Worm (Caenorhabditis elegans) whole organism, mixed stage, embryonic: ENCODE measurements around the gene aps-2.

ENCODE experiments used
- M03D4.4 ChIP-seq: sonication (generic microtip); optimal IDR thresholded peaks from 2 replicates; lab custom pipeline; 2017; ENCODE audit warnings: mild to moderate bottlenecking, missing genetic modification characterization, missing compliant biosample characterization
- bed-3 ChIP-seq: fragments of 200-800 bp; sonication (Bioruptor generic); optimal IDR thresholded peaks from 3 replicates; lab custom pipeline; 2018; ENCODE audit warnings: mild to moderate bottlenecking, missing genetic modification characterization, moderate library complexity, missing compliant biosample characterization
- blmp-1 ChIP-seq: fragments of 150-350 bp; optimal IDR thresholded peaks from 2 replicates; lab custom pipeline; 2014; ENCODE audit warnings: missing biosample characterization, missing genetic modification characterization
- ceh-39 ChIP-seq: fragments of 150-350 bp; optimal IDR thresholded peaks from 2 replicates; lab custom pipeline; 2014; ENCODE audit warnings: missing biosample characterization, missing genetic modification characterization
- ceh-43 ChIP-seq: fragments of 200-800 bp; sonication (Bioruptor generic); optimal IDR thresholded peaks from 2 replicates; lab custom pipeline; 2018; ENCODE audit warnings: mild to moderate bottlenecking, missing genetic modification characterization, moderate library complexity, missing compliant biosample characterization
- ceh-83 ChIP-seq: fragments of 200-800 bp; sonication (Bioruptor generic); optimal IDR thresholded peaks from 2 replicates; lab custom pipeline; 2018; ENCODE audit warnings: mild to moderate bottlenecking, missing genetic modification characterization, missing compliant biosample characterization
- ces-1 ChIP-seq: fragments of 150-350 bp; optimal IDR thresholded peaks from 2 replicates; lab custom pipeline; 2014; ENCODE audit warnings: missing biosample characterization, missing genetic modification reagents, missing genetic modification characterization
- cnd-1 ChIP-seq: fragments of 200-800 bp; sonication (Bioruptor generic); optimal IDR thresholded peaks from 2 replicates; lab custom pipeline; 2018; ENCODE audit warnings: mild to moderate bottlenecking, missing genetic modification characterization, missing compliant biosample characterization
- drap-1 ChIP-seq: fragments of 200-800 bp; sonication (Bioruptor generic); optimal IDR thresholded peaks from 3 replicates; lab custom pipeline; 2018; ENCODE audit warnings: mild to moderate bottlenecking, missing genetic modification characterization, missing compliant biosample characterization
- elt-1 ChIP-seq: sonication (generic microtip); optimal IDR thresholded peaks from 2 replicates; lab custom pipeline; 2017; ENCODE audit warnings: missing genetic modification characterization, mild to moderate bottlenecking, missing compliant biosample characterization, antibody characterized with exemption, moderate library complexity, borderline replicate concordance; ENCODE audit not compliant: insufficient read depth
- elt-3 ChIP-seq: fragments of 150-350 bp; optimal IDR thresholded peaks from 2 replicates; lab custom pipeline; 2014; ENCODE audit warnings: missing biosample characterization, missing genetic modification characterization
- flh-1 ChIP-seq: fragments of 200-800 bp; sonication (Bioruptor generic); optimal IDR thresholded peaks from 2 replicates; lab custom pipeline; 2018; ENCODE audit warnings: mild to moderate bottlenecking, missing genetic modification characterization, moderate library complexity, missing compliant biosample characterization
- ham-2 ChIP-seq: fragments of 200-800 bp; sonication (Bioruptor generic); optimal IDR thresholded peaks from 2 replicates; lab custom pipeline; 2018; ENCODE audit warnings: mild to moderate bottlenecking, missing genetic modification characterization, missing compliant biosample characterization
- hlh-1 ChIP-seq: fragments of 150-350 bp; optimal IDR thresholded peaks from 2 replicates; lab custom pipeline; 2014; ENCODE audit warnings: missing biosample characterization, missing genetic modification reagents, missing genetic modification characterization
- lin-32 ChIP-seq: fragments of 200-800 bp; sonication (Bioruptor generic); optimal IDR thresholded peaks from 2 replicates; lab custom pipeline; 2018; ENCODE audit warnings: mild to moderate bottlenecking, missing genetic modification characterization, missing compliant biosample characterization
- lsy-2 ChIP-seq: fragments of 150-350 bp; optimal IDR thresholded peaks from 2 replicates; lab custom pipeline; 2014; ENCODE audit warnings: missing biosample characterization, missing genetic modification characterization
- mab-5 ChIP-seq: fragments of 150-350 bp; optimal IDR thresholded peaks from 2 replicates; lab custom pipeline; 2014; ENCODE audit warnings: missing biosample characterization, missing genetic modification characterization
- mep-1 ChIP-seq: fragments of 150-350 bp; optimal IDR thresholded peaks from 2 replicates; lab custom pipeline; 2017; ENCODE audit warnings: missing biosample characterization, missing genetic modification reagents, missing genetic modification characterization, inconsistent platforms
- mls-2 ChIP-seq: sonication (generic microtip); optimal IDR thresholded peaks from 2 replicates; lab custom pipeline; 2016; ENCODE audit warnings: mild to moderate bottlenecking, missing genetic modification characterization, moderate library complexity, missing compliant biosample characterization
- nhr-12 ChIP-seq: fragments of 150-350 bp; optimal IDR thresholded peaks from 2 replicates; lab custom pipeline; 2014; ENCODE audit warnings: missing biosample characterization, missing genetic modification characterization
- nhr-237 ChIP-seq: fragments of 150-350 bp; optimal IDR thresholded peaks from 2 replicates; lab custom pipeline; 2014; ENCODE audit warnings: missing biosample characterization, missing genetic modification characterization
- nhr-28 ChIP-seq: fragments of 150-350 bp; optimal IDR thresholded peaks from 2 replicates; lab custom pipeline; 2014; ENCODE audit warnings: missing biosample characterization, missing genetic modification characterization
- nhr-76 ChIP-seq: sonication (generic microtip); optimal IDR thresholded peaks from 2 replicates; lab custom pipeline; 2017; ENCODE audit warnings: missing biosample characterization, missing genetic modification characterization
- pha-4 ChIP-seq: fragments of 150-350 bp; optimal IDR thresholded peaks from 2 replicates; lab custom pipeline; 2018; ENCODE audit warnings: missing biosample characterization, missing genetic modification reagents, missing genetic modification characterization
- sem-2 ChIP-seq: fragments of 200-800 bp; sonication (Bioruptor generic); optimal IDR thresholded peaks from 2 replicates; lab custom pipeline; 2018; ENCODE audit warnings: mild to moderate bottlenecking, missing genetic modification characterization, missing compliant biosample characterization
- sptf-1 ChIP-seq: sonication (generic microtip); optimal IDR thresholded peaks from 2 replicates; lab custom pipeline; 2017; ENCODE audit warnings: mild to moderate bottlenecking, missing genetic modification characterization, moderate library complexity, missing compliant biosample characterization
- unc-120 ChIP-seq: sonication (generic microtip); optimal IDR thresholded peaks from 2 replicates; lab custom pipeline; 2017; ENCODE audit warnings: missing genetic modification characterization, missing compliant biosample characterization; ENCODE audit not compliant: poor library complexity, severe bottlenecking
- unc-39 ChIP-seq: fragments of 150-350 bp; optimal IDR thresholded peaks from 2 replicates; lab custom pipeline; 2014; ENCODE audit warnings: missing biosample characterization, missing genetic modification characterization
- zip-8 ChIP-seq: fragments of 150-350 bp; optimal IDR thresholded peaks from 2 replicates; lab custom pipeline; 2014; ENCODE audit warnings: missing biosample characterization, missing genetic modification characterization
- ztf-11 ChIP-seq: fragments of 150-350 bp; optimal IDR thresholded peaks from 2 replicates; lab custom pipeline; 2014; ENCODE audit warnings: missing biosample characterization, missing genetic modification characterization

The aps-2 gene

DNA sequence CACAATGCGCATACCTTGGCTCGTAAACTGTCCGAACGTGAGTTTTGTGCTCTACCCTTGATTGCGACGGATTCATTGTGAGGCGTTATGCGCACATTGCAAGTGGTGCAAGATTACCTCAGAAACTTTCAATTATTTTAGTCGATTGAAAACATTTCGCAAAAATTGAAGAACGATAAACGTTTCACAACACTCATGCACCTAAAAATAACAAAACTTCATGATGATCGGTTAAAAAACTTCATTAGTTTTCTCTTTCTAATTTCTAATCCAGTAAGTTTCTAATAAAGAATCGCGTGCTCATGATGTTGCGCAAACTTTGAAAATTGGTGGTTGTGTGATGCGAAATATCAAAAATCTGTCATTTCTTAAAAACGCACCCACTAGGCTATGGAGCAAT, 39.3 kb upstream of the aps-2 start, which contains the start of gene dop-1:
Gene dop-1, minus strand, starts transcription at position 101 of the 400 bp plus-strand sequence.
- TF ChIP-seq hlh-1: no peak
- no peak for TF ChIP-seq ceh-43 (GFP tag; lab: Kevin White, UChicago)
- no peak for TF ChIP-seq elt-1 (tag; lab: Kevin White, UChicago)
- no peak for TF ChIP-seq nhr-12 (tag; lab: Kevin White, UChicago)

DNA sequence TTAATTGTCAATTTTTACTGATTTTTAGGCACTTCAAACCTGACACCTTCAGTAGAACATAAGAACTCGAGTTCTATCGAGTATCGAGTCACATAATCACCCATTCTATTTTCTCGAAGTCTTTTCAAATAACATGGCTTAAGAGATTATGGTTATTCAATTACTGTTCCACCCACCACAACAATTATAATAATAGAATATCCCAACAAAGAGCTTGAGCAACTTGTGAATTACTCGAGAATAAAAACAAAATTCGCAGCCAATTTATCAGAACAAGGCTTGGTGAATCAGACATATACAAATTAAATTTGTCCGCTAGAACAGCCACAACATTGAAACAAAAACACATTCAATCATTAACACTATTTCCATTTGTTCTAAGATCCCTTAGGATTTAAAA, 33.8 kb upstream of the aps-2 start:
- TF ChIP-seq elt-3 (no peak), sptf-1 (no peak), ces-1 (peak; percentile 96)
- TF ChIP-seq, all 35 proteins: peak for 1

DNA sequence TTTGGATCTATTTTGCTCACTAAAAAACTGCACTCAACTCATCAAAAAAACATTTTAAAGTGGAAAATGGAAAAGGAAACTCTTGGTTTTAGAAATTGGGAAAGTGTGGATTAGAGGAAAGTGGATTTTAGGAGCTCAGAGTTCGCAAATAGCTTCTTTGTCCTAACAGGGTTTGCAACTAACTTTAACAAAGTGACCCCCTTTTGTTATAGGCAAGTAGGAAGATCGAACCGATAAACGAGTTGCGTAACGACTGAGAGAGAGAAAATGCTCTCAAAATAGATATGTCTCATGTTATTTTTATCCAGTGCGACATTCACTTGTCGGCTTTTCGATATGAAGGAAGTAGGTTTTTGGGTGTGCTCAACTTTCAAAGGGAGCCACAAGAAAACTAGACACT, 31.6 kb upstream of the aps-2 start:
- TF ChIP-seq mls-2 (tag; lab: Kevin White, UChicago): no peak
- no peak for TF ChIP-seq M03D4.4 (tag; lab: Kevin White, UChicago)
- TF ChIP-seq lin-32 (GFP tag; lab: Kevin White, UChicago): no peak
- no peak for TF ChIP-seq unc-120 (tag; lab: Kevin White, UChicago)
- TF ChIP-seq ces-1: peak; percentile 87

DNA sequence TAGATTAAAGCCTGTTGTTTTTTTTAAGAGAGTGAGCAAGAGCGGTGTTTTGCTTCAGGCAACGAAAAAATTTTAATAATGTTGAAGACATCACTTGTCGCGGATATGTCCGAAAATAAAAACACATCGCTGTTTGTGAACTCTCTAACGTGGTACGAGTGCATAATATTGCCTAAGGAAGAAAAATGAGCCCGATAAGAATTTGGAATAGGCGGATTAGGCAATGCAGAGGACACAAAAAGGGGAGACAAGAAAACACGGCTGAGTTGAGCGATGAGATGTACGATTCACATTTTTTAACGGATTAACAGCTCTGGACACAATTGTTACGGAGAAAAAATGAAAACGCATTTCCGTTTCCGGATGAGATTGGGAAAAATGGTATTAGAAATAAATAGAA, 30.7 kb upstream of the aps-2 start:
- TF ChIP-seq ceh-39 (tag; lab: Kevin White, UChicago): no peak
- no peak for TF ChIP-seq nhr-12 (tag; lab: Kevin White, UChicago)
- no peak for TF ChIP-seq mep-1 (tag; lab: Kevin White, UChicago)
- TF ChIP-seq elt-1 (tag; lab: Kevin White, UChicago): no peak
- TF ChIP-seq unc-39 (tag; lab: Kevin White, UChicago): no peak
- TF ChIP-seq lin-32 (GFP tag; lab: Kevin White, UChicago): no peak
- no peak for TF ChIP-seq bed-3 (GFP tag; lab: Kevin White, UChicago)
- no peak for TF ChIP-seq pha-4 (tag; lab: Kevin White, UChicago)
- TF ChIP-seq cnd-1: no peak
- no peak for TF ChIP-seq ceh-43 (GFP tag; lab: Kevin White, UChicago)
- no peak for TF ChIP-seq sptf-1
- no peak for TF ChIP-seq ceh-83
- TF ChIP-seq nhr-28 (tag; lab: Kevin White, UChicago): no peak
- TF ChIP-seq ham-2 (GFP tag; lab: Kevin White, UChicago): no peak

DNA sequence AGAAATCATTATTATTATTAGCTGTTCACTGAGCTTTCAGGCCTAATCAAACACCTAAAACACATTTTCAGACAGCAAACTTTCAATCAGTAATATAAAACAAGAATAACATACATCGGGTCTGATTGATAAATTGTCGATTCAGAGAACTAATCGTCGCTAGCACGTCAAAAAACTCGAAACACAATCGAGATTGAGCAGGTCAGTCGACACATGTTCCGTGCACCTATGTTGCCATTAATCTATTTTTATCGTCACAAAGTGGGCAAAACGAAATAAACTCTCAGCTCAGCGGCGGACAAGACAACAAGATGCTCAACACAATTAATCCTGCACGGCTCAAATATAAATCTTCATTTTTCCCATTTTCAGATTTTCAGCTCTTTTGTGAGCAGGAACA, 28.7 kb upstream of the aps-2 start:
- TF ChIP-seq nhr-237 (tag; lab: Kevin White, UChicago): no peak
- no peak for TF ChIP-seq mab-5 (tag; lab: Kevin White, UChicago)
- peak; percentile 62 for TF ChIP-seq hlh-1
- no peak for TF ChIP-seq blmp-1 (tag; lab: Kevin White, UChicago)
- no peak for TF ChIP-seq bed-3 (GFP tag; lab: Kevin White, UChicago)
- TF ChIP-seq lin-32 (GFP tag; lab: Kevin White, UChicago): no peak

DNA sequence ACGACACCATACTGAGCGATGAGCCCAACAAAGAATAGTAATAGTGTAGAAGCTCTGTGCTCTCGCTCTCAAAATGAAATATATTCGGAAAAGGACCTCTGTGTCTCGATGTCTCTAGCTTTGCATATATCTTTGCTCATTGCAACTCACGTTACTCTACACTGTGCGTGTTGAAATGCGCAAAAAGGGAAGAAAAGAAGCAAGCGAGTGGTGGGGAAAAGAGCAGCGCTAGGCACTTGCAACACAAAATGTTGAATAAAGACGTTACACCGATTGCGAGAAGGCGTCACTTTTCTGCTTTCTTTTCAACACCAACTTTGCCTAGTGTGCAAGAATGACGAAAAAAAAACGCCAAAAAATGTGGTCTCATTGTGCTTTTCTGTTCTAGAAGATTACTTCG, 23.5 kb upstream of the aps-2 start:
- no peak for TF ChIP-seq sem-2 (GFP tag; lab: Kevin White, UChicago)
- no peak for TF ChIP-seq nhr-28 (tag; lab: Kevin White, UChicago)
- TF ChIP-seq mab-5 (tag; lab: Kevin White, UChicago): no peak
- TF ChIP-seq ces-1: peak; percentile 81

DNA sequence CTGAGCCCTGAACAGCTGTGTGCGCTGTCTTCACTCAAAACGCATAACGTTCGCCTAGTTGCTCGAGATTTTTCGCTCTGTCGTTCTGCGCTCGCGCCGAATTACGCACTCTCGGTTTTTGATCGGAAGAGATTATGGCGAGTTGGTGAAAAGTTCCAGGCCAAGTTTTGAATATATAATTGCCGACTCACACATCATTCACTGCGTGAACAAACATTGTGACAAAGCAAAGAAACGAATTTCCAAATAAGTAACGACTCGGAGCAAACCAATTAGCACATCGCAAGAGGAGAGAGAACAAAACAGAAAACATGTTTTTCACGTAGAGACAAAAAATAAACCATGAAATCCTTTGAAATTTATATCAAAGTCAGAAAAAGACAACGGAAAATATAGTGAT, 22.7 kb upstream of the aps-2 start:
- TF ChIP-seq nhr-76 (tag; lab: Kevin White, UChicago) (no peak), lsy-2 (tag; lab: Kevin White, UChicago) (no peak), elt-3 (no peak), hlh-1 (peak; percentile 81), unc-120 (tag; lab: Kevin White, UChicago) (no peak)

DNA sequence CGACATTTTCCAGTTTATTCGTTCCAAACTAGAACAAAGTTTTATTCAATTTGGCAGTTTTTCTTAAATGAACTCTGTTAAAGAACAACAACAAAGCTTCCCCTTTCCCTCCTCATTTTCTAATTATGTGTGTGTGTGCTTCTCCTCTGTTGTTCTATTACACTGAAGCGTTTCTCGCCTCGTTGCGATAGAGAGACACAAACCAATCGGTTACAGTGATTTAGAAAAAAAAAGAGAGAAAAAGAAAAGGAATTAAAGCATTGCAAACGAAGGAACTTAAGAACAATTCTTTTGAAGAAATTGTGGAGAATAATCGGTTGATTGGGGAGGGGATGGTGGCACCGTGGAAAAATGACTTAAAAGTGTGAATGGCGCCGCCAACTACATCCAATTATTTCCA, 20.5 kb upstream of the aps-2 start, which contains the start of gene cest-26:
Gene cest-26, minus strand, starts transcription at position 101 of the 400 bp plus-strand sequence.
- TF ChIP-seq hlh-1 (peak; percentile 18), ces-1 (peak; percentile 8), pha-4 (tag; lab: Kevin White, UChicago) (no peak), bed-3 (GFP tag; lab: Kevin White, UChicago) (no peak), mls-2 (tag; lab: Kevin White, UChicago) (no peak), ceh-39 (tag; lab: Kevin White, UChicago) (no peak), zip-8 (tag; lab: Kevin White, UChicago) (no peak), ztf-11 (tag; lab: Kevin White, UChicago) (no peak), drap-1 (no peak), lsy-2 (tag; lab: Kevin White, UChicago) (no peak), flh-1 (GFP tag; lab: Kevin White, UChicago) (no peak), ceh-83 (no peak)
